Worm (Caenorhabditis elegans): ENCODE data around the gene Y73F8A.32.

DNA sequence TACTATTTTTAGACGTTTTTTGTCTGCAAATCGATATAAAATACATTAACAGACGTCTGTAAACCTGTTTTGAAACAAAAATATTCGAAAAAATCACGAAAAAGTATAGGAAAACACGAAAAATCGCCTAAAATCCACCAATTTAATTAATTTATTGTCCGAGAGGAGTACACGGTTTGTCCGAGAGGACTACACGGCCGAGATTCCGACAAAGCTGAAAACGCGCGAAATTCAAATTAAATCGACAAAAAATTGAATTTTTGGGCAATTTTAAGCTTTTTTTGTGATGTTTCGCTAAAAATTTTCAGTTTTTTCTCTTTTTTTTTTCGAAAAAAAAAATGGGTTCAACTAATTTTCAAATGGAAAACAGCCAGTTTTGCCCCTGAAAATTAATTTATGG, 5.2 kb upstream of the Y73F8A.32 start:
- TF ChIP-seq Y116A8C.19 (tag; optimal IDR thresholded peaks at IDR 0.05; ENCODE audit: borderline replicate concordance) = peak; percentile 1
- TF ChIP-seq elt-2 (tag; optimal IDR thresholded peaks at IDR 0.05) = peak; percentile 59
- peak; percentile 17 for TF ChIP-seq snpc-4 (tag; optimal IDR thresholded peaks at IDR 0.05)
- TF ChIP-seq fkh-10 (GFP tag; optimal IDR thresholded peaks at IDR 0.05) = no peak
- no peak for TF ChIP-seq unc-62 (GFP tag; optimal IDR thresholded peaks at IDR 0.05)
- TF ChIP-seq C04F5.9 (tag; optimal IDR thresholded peaks at IDR 0.05) = peak; percentile 28
- TF ChIP-seq ama-1 (optimal IDR thresholded peaks at IDR 0.05) = no peak
- no peak for TF ChIP-seq nhr-237 (tag; optimal IDR thresholded peaks at IDR 0.05)
- TF ChIP-seq C34B4.2 (tag; optimal IDR thresholded peaks at IDR 0.05) = peak; percentile 21
- no peak for TF ChIP-seq hlh-4 (tag; optimal IDR thresholded peaks at IDR 0.05)
- TF ChIP-seq sup-37 (GFP tag; optimal IDR thresholded peaks at IDR 0.05) = peak; percentile 37
